Worm (Caenorhabditis elegans) whole organism, early embryonic: ENCODE data around the gene myrf-2.

Experiments used
- B0310.2 ChIP-seq: sonication (generic microtip); optimal IDR thresholded peaks from 2 replicates; lab custom pipeline; 2016; ENCODE audit warnings: mild to moderate bottlenecking, missing genetic modification characterization, missing compliant biosample characterization
- F13C5.2 ChIP-seq: sonication (generic microtip); optimal IDR thresholded peaks from 2 replicates; lab custom pipeline; 2017; ENCODE audit warnings: mild to moderate bottlenecking, missing genetic modification characterization, inconsistent platforms, missing compliant biosample characterization
- aly-1 ChIP-seq: sonication (generic microtip); optimal IDR thresholded peaks from 2 replicates; lab custom pipeline; 2016; ENCODE audit warnings: missing genetic modification characterization, missing compliant biosample characterization
- ama-1 ChIP-seq: fragments of 150-350 bp; optimal IDR thresholded peaks from 2 replicates; lab custom pipeline; 2014
- ceh-13 ChIP-seq: fragments of 200-800 bp; sonication (Bioruptor generic); optimal IDR thresholded peaks from 2 replicates; lab custom pipeline; 2018; ENCODE audit warnings: mild to moderate bottlenecking, missing genetic modification characterization, missing compliant biosample characterization
- ceh-36 ChIP-seq: sonication (generic microtip); optimal IDR thresholded peaks from 2 replicates; lab custom pipeline; 2016; ENCODE audit warnings: missing genetic modification characterization, inconsistent platforms, missing compliant biosample characterization
- ets-7 ChIP-seq: sonication (generic microtip); optimal IDR thresholded peaks from 2 replicates; lab custom pipeline; 2016; ENCODE audit warnings: missing genotype, missing genetic modification characterization, missing compliant biosample characterization
- flt-1 ChIP-seq: fragments of 200-800 bp; sonication (Bioruptor generic); IDR thresholded peaks from 2 replicates; pipeline ENCODE4 v1.3.6; 2022; ENCODE audit warnings: missing genetic modification characterization, missing compliant biosample characterization
- hmbx-1 ChIP-seq: sonication (generic microtip); optimal IDR thresholded peaks from 2 replicates; lab custom pipeline; 2016; ENCODE audit warnings: mild to moderate bottlenecking, missing genetic modification characterization, missing compliant biosample characterization
- hmg-4 ChIP-seq: fragments of 200-800 bp; sonication (Bioruptor generic); optimal IDR thresholded peaks from 2 replicates; lab custom pipeline; 2018; ENCODE audit warnings: mild to moderate bottlenecking, missing genetic modification characterization, missing compliant biosample characterization
- hnd-1 ChIP-seq: sonication (generic microtip); optimal IDR thresholded peaks from 2 replicates; lab custom pipeline; 2016; ENCODE audit warnings: missing genetic modification characterization, missing compliant biosample characterization
- pes-1 ChIP-seq: fragments of 200-800 bp; sonication (Bioruptor generic); IDR thresholded peaks from 2 replicates; pipeline ENCODE4 v1.3.6; 2022; ENCODE audit warnings: missing genetic modification reagents, missing genetic modification characterization, missing compliant biosample characterization
- scrt-1 ChIP-seq: fragments of 200-800 bp; sonication (Bioruptor generic); IDR thresholded peaks from 2 replicates; pipeline ENCODE4 v1.3.6; 2022; ENCODE audit warnings: missing genetic modification characterization, missing compliant biosample characterization
- sea-1 ChIP-seq: fragments of 200-800 bp; sonication (Bioruptor generic); conservative IDR thresholded peaks from 2 replicates; pipeline ENCODE4 v1.3.6; 2022; ENCODE audit warnings: missing genetic modification characterization, missing compliant biosample characterization
- tbx-11 ChIP-seq: fragments of 200-800 bp; sonication (Bioruptor generic); IDR thresholded peaks from 2 replicates; pipeline ENCODE4 v1.3.6; 2022; ENCODE audit warnings: missing genetic modification characterization, missing compliant biosample characterization
- tbx-37 ChIP-seq: fragments of 200-800 bp; sonication (Bioruptor generic); conservative IDR thresholded peaks from 2 replicates; pipeline ENCODE4 v1.3.6; 2022; ENCODE audit warnings: missing genetic modification reagents, missing genetic modification characterization, missing compliant biosample characterization
- tra-4 ChIP-seq: sonication (generic microtip); optimal IDR thresholded peaks from 2 replicates; lab custom pipeline; 2017; ENCODE audit warnings: missing genetic modification characterization, missing compliant biosample characterization

The myrf-2 gene

ce11 chrX:10208481-10208880 lies 14.3 kb upstream of the myrf-2 start:
- no peak for TF ChIP-seq aly-1 (tag; lab: Kevin White, UChicago)
- no peak for TF ChIP-seq B0310.2 (tag; lab: Kevin White, UChicago)
- no peak for TF ChIP-seq flt-1 (GFP tag; lab: Robert Waterston, UW)
- TF ChIP-seq ceh-36 = no peak
- no peak for TF ChIP-seq pes-1
- TF ChIP-seq tra-4 (tag; lab: Kevin White, UChicago) = no peak
- no peak for TF ChIP-seq hnd-1 (tag; lab: Kevin White, UChicago)

ce11 chrX:10206008-10206407 lies 11.8 kb upstream of the myrf-2 start:
- TF ChIP-seq hmg-4 (GFP tag; lab: Kevin White, UChicago) = no peak
- TF ChIP-seq flt-1 (GFP tag; lab: Robert Waterston, UW) = no peak
- no peak for TF ChIP-seq ets-7
- TF ChIP-seq tbx-11 = no peak
- no peak for TF ChIP-seq F13C5.2 (tag; lab: Kevin White, UChicago)
- no peak for TF ChIP-seq B0310.2 (tag; lab: Kevin White, UChicago)
- no peak for TF ChIP-seq aly-1 (tag; lab: Kevin White, UChicago)
- TF ChIP-seq ceh-13 (GFP tag; lab: Kevin White, UChicago) = no peak
- TF ChIP-seq ceh-36 = no peak
- TF ChIP-seq ama-1 (lab: Kevin White, UChicago) = no peak
- TF ChIP-seq sea-1 (GFP tag; lab: Robert Waterston, UW) = no peak
- TF ChIP-seq hnd-1 (tag; lab: Kevin White, UChicago) = no peak

DNA sequence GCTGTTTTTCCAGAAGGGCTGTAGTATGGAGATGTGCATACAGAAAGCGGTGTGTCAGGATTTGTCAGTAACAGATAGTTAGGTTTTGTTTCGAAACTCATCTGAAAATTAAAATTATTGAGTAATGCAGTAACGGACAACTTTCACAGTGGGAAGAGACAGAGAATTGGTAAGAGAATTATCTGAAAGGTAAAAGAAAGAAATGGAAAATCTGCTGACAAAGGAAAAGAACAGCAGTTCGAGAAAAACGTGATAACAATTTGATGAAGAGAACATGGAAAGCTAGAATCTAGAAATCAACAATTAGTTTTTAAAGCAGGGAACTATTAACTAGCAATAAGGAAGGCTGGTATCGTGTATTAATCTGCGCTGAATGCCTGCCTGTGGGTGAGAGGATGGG lies 11.1 kb upstream of the myrf-2 start, which contains the start of gene sex-1:
Gene sex-1, minus strand, starts transcription at position 101 of the 400 bp plus-strand sequence.
- TF ChIP-seq F13C5.2 (tag; lab: Kevin White, UChicago) (no peak), hmbx-1 (no peak), pes-1 (no peak), ets-7 (no peak), scrt-1 (GFP tag; lab: Robert Waterston, UW) (no peak), ama-1 (lab: Kevin White, UChicago) (no peak), hmg-4 (GFP tag; lab: Kevin White, UChicago) (no peak)

ce11 chrX:10204313-10205063 lies 10.3 kb upstream of the myrf-2 start:
- TF ChIP-seq scrt-1 (GFP tag; lab: Robert Waterston, UW) (no peak), F13C5.2 (tag; lab: Kevin White, UChicago) (no peak), hmg-4 (GFP tag; lab: Kevin White, UChicago) (peak; percentile 7), hnd-1 (tag; lab: Kevin White, UChicago) (no peak), ceh-13 (GFP tag; lab: Kevin White, UChicago) (no peak), tra-4 (tag; lab: Kevin White, UChicago) (no peak), tbx-37 (GFP tag; lab: Robert Waterston, UW) (no peak), flt-1 (GFP tag; lab: Robert Waterston, UW) (0 out of 2 replicates have a peak, but pooled peaks have one; percentile 5), aly-1 (tag; lab: Kevin White, UChicago) (no peak), ceh-36 (peak; percentile 48), tbx-11 (0 out of 2 replicates have a peak, but pooled peaks have one; percentile 14), B0310.2 (tag; lab: Kevin White, UChicago) (no peak), pes-1 (peak; percentile 47; the same call in 1 of the 2 replicates), sea-1 (GFP tag; lab: Robert Waterston, UW) (no peak), ama-1 (lab: Kevin White, UChicago) (no peak), ets-7 (no peak), hmbx-1 (no peak)

- peak; percentile 51; the same call in 1 of the 2 replicates for TF ChIP-seq pes-1
- TF ChIP-seq sea-1 (GFP tag; lab: Robert Waterston, UW) = no peak
- TF ChIP-seq ceh-13 (GFP tag; lab: Kevin White, UChicago) = peak; percentile 11
- TF ChIP-seq tra-4 (tag; lab: Kevin White, UChicago) = no peak
- no peak for TF ChIP-seq hnd-1 (tag; lab: Kevin White, UChicago)
- TF ChIP-seq aly-1 (tag; lab: Kevin White, UChicago) = no peak
- TF ChIP-seq ets-7 = no peak
Observed at ce11 chrX:10203501-10203900, 9.3 kb upstream of the myrf-2 start.

ce11 chrX:10199202-10199601 lies 5.0 kb upstream of the myrf-2 start:
- TF ChIP-seq ets-7 (no peak), scrt-1 (GFP tag; lab: Robert Waterston, UW) (no peak), tra-4 (tag; lab: Kevin White, UChicago) (no peak), sea-1 (GFP tag; lab: Robert Waterston, UW) (no peak), F13C5.2 (tag; lab: Kevin White, UChicago) (no peak), tbx-11 (no peak), pes-1 (no peak), ceh-36 (no peak), B0310.2 (tag; lab: Kevin White, UChicago) (no peak), flt-1 (GFP tag; lab: Robert Waterston, UW) (no peak), ceh-13 (GFP tag; lab: Kevin White, UChicago) (no peak), aly-1 (tag; lab: Kevin White, UChicago) (no peak), hnd-1 (tag; lab: Kevin White, UChicago) (no peak), hmg-4 (GFP tag; lab: Kevin White, UChicago) (no peak), ama-1 (lab: Kevin White, UChicago) (no peak), tbx-37 (GFP tag; lab: Robert Waterston, UW) (no peak), hmbx-1 (no peak)

DNA sequence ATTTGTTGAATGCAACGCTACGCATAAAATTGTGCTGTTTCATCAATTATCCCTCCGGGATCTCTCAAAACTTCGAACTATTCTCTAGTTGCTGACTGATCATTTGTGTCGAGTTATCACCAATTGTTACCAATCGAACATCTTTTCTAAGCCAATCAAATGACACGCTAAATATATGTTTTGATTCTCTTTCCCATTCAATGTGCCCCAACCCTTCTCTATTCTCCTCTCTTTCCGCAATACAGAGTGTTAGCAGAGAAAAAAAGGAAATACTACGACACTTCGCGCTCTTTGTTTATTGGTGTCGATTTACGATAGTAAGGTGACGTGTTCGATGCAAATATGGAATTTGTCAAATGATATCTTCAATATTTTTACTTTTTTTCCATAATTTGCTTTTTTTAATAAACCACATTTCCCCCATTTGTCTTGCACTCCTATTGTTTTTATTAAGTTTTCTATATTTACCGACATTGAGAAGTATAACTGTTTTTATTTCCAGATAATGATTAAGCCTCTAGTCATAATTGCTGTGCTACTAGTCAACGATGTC lies 3.1 kb upstream of the myrf-2 start, which contains the start of gene nucb-1:
Gene nucb-1, plus strand, starts transcription at position 503 of the 553 bp plus-strand sequence.
- TF ChIP-seq hmg-4 (GFP tag; lab: Kevin White, UChicago) (peak; percentile 5), ets-7 (no peak), pes-1 (no peak), B0310.2 (tag; lab: Kevin White, UChicago) (no peak)
